Worm (Caenorhabditis elegans): Measurements from ENCODE around the gene pbs-6.

DNA sequence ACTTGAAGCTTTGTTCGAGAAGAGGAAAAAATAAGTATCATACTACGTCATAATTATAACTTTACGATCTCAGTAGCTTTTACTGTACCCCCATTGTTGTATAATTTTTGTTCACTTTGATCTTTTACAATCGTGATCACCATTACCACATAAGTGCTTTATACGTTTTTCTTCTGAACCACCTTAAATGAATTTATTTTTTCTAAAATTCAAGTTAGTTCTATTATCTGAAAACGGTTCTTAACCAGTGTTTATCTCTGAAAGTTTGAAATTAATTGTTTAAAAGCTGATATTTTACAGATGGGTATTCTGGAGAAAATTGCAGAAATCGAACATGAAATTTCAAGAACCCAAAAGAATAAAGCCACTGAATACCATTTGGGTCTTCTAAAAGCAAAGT, 1.7 kb upstream of the pbs-6 start, which contains the start of gene C02F5.3:
- TF ChIP-seq zag-1 (tag; optimal IDR thresholded peaks at IDR 0.05), result no peak
- no peak for TF ChIP-seq unc-62 (GFP tag; optimal IDR thresholded peaks at IDR 0.05)
- TF ChIP-seq snpc-4 (tag; optimal IDR thresholded peaks at IDR 0.05), result no peak
- no peak for TF ChIP-seq lin-13 (GFP tag; optimal IDR thresholded peaks at IDR 0.05)
- TF ChIP-seq dmd-4 (tag; optimal IDR thresholded peaks at IDR 0.05), result no peak
- TF ChIP-seq nhr-12 (tag; optimal IDR thresholded peaks at IDR 0.05), result no peak
- no peak for TF ChIP-seq blmp-1 (tag; optimal IDR thresholded peaks at IDR 0.05; ENCODE audit: insufficient read depth)
- no peak for TF ChIP-seq nhr-6 (tag; optimal IDR thresholded peaks at IDR 0.05)
- no peak for TF ChIP-seq nhr-25 (tag; optimal IDR thresholded peaks at IDR 0.05)
- no peak for TF ChIP-seq ztf-11 (tag; optimal IDR thresholded peaks at IDR 0.05)
- TF ChIP-seq fos-1 (tag; optimal IDR thresholded peaks at IDR 0.05), result no peak
- no peak for TF ChIP-seq nhr-23 (tag; optimal IDR thresholded peaks at IDR 0.05)
- no peak for TF ChIP-seq ama-1 (optimal IDR thresholded peaks at IDR 0.05)

Measured in whole organism, L2 larva.